Fruit fly (Drosophila melanogaster): ENCODE results near the gene PolE1.

Gene PolE1

DNA sequence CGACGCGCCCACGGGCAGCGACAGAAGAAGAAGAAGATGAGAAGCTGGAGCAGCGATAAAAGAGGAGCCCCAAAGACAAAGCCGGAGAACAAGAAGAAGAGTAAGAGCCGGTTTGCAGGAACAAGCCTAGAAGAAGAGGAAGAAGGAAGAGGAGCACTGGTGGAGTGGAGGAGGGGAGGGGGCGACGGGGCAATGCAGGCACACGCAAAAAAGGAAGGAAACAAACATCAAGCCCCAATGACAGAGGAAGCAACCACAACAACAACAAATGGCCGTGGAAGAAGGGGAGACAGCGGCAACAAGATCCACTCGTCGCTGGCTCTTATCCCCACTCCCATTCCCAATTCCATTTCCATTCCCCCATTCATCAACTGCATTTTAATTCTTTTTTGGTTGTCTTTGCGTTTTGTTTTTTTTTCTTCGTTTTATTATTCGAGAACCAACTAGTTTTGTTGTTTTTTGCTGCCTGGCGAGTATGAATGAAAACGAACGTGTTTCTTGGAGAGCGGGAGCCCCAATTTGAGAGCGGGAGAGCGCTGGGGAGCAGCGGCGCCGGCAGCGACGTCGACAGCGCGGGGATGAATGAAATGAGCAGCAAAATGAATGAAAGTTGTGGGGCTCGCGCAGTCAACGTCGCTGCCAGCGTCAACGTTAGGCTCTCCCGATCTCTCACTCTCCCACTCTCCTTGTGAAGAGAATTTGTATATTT lies 13.7 kb upstream of the PolE1 start (continued):
- TF ChIP-seq CG11902 (GFP tag; optimal IDR thresholded peaks at IDR 0.05) (no peak), Ets96B (tag; optimal IDR thresholded peaks at IDR 0.05) (peak; percentile 76), CG11762 (GFP tag; optimal IDR thresholded peaks at IDR 0.05; ENCODE audit: insufficient read depth) (peak; percentile 87), OdsH (GFP tag; optimal IDR thresholded peaks at IDR 0.05) (peak; percentile 65), Sox102F (GFP tag; optimal IDR thresholded peaks at IDR 0.05) (peak; percentile 43), Met (GFP tag; optimal IDR thresholded peaks at IDR 0.05) (peak; percentile 4), net (GFP tag; optimal IDR thresholded peaks at IDR 0.05) (peak; percentile 94), Eip78C (GFP tag) (peak; percentile 88), CG16779 (tag; optimal IDR thresholded peaks at IDR 0.05) (peak; percentile 98), Gug (GFP tag; IDR thresholded peaks at IDR 0.05) (peak; percentile 78), CG6792 (GFP tag; optimal IDR thresholded peaks at IDR 0.05) (peak; percentile 46), Smox (GFP tag; optimal IDR thresholded peaks at IDR 0.05) (no peak), Ets21C (GFP tag; optimal IDR thresholded peaks at IDR 0.05) (no peak), CG8319 (GFP tag; optimal IDR thresholded peaks at IDR 0.05) (peak; percentile 26), topi (GFP tag; optimal IDR thresholded peaks at IDR 0.05) (peak; percentile 22), Eip75B (GFP tag; optimal IDR thresholded peaks at IDR 0.05) (peak; percentile 79), CG34406 (GFP tag; optimal IDR thresholded peaks at IDR 0.05) (peak; percentile 61), CG10669 (GFP tag; optimal IDR thresholded peaks at IDR 0.05) (peak; percentile 94), Sox14 (GFP tag; optimal IDR thresholded peaks at IDR 0.05) (peak; percentile 61), eg (GFP tag; IDR thresholded peaks at IDR 0.05) (peak; percentile 98), CG9139 (GFP tag; optimal IDR thresholded peaks at IDR 0.05) (peak; percentile 99), CG7368 (GFP tag; optimal IDR thresholded peaks at IDR 0.05) (peak; percentile 79), fkh (GFP tag; optimal IDR thresholded peaks at IDR 0.05) (no peak), CG3919 (GFP tag; optimal IDR thresholded peaks at IDR 0.05) (peak; percentile 72), fd59A (GFP tag; optimal IDR thresholded peaks at IDR 0.05) (peak; percentile 77), acj6 (GFP tag; optimal IDR thresholded peaks at IDR 0.05) (peak; percentile 29), CG6276 (GFP tag; optimal IDR thresholded peaks at IDR 0.05) (peak; percentile 96), fd85E (GFP tag; optimal IDR thresholded peaks at IDR 0.05) (peak; percentile 64)

DNA sequence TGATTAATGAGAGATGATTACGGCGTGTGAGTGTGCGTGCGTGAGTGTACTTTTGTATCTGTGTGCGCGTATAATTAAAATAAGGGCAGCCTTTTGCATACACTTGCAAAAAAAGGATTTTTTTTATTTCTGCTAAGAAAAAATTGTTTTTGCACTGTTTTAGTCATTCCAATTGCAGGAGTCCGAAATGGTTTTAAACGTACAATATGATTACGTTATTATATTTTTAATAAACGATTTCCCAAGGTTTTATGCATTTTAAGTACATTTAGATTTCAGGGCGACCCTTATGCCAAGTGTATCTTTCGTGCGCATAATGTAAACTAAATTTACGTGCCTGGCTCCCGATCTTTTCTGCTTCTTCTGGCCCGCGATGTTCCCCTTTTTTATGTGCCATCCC lies 13.1 kb upstream of the PolE1 start:
- TF ChIP-seq CG11294 (GFP tag; IDR thresholded peaks at IDR 0.05) (0 out of 2 replicates have a peak, but pooled peaks have one; percentile 34), CG10669 (GFP tag; optimal IDR thresholded peaks at IDR 0.05) (peak; percentile 73), Ets96B (tag; optimal IDR thresholded peaks at IDR 0.05) (peak; percentile 79), CG3919 (GFP tag; optimal IDR thresholded peaks at IDR 0.05) (peak; percentile 78), fd85E (GFP tag; optimal IDR thresholded peaks at IDR 0.05) (no peak), CG11762 (GFP tag; optimal IDR thresholded peaks at IDR 0.05; ENCODE audit: insufficient read depth) (peak; percentile 53), Hr38 (GFP tag; optimal IDR thresholded peaks at IDR 0.05) (no peak), pdm3 (GFP tag; optimal IDR thresholded peaks at IDR 0.05) (peak; percentile 63), CG3032 (tag; optimal IDR thresholded peaks at IDR 0.05) (peak; percentile 76), CG8119 (GFP tag; IDR thresholded peaks at IDR 0.05) (peak; percentile 52; the same call in 1 of the 3 replicates), Eip78C (GFP tag) (peak; percentile 95), acj6 (GFP tag; optimal IDR thresholded peaks at IDR 0.05) (peak; percentile 75), CG9139 (GFP tag; optimal IDR thresholded peaks at IDR 0.05) (no peak), CG7368 (GFP tag; optimal IDR thresholded peaks at IDR 0.05) (peak; percentile 54), CG4318 (GFP tag; optimal IDR thresholded peaks at IDR 0.05) (peak; percentile 16), ss (GFP tag; optimal IDR thresholded peaks at IDR 0.05) (peak; percentile 12 to 47), Met (GFP tag; optimal IDR thresholded peaks at IDR 0.05) (peak; percentile 70), achi (GFP tag; optimal IDR thresholded peaks at IDR 0.05) (peak; percentile 68), CG16779 (tag; optimal IDR thresholded peaks at IDR 0.05) (no peak), fkh (GFP tag; optimal IDR thresholded peaks at IDR 0.05) (no peak), net (GFP tag; optimal IDR thresholded peaks at IDR 0.05) (peak; percentile 35), Blimp-1 (GFP tag; optimal IDR thresholded peaks at IDR 0.05) (no peak), topi (GFP tag; optimal IDR thresholded peaks at IDR 0.05) (peak; percentile 72), Hr4 (GFP tag; optimal IDR thresholded peaks at IDR 0.05) (peak; percentile 77), Eip93F (GFP tag; optimal IDR thresholded peaks at IDR 0.05) (no peak), CG6808 (GFP tag; optimal IDR thresholded peaks at IDR 0.05) (peak; percentile 12), Sox15 (GFP tag; optimal IDR thresholded peaks at IDR 0.05) (peak; percentile 65), lz (GFP tag; optimal IDR thresholded peaks at IDR 0.05) (peak; percentile 44), esn (GFP tag; optimal IDR thresholded peaks at IDR 0.05) (peak; percentile 67), Sox14 (GFP tag; optimal IDR thresholded peaks at IDR 0.05) (peak; percentile 63), cyc (GFP tag; optimal IDR thresholded peaks at IDR 0.05) (peak; percentile 65), CG31627 (GFP tag; optimal IDR thresholded peaks at IDR 0.05) (peak; percentile 67), fd59A (GFP tag; optimal IDR thresholded peaks at IDR 0.05) (peak; percentile 69), Smox (GFP tag; optimal IDR thresholded peaks at IDR 0.05) (peak; percentile 60), CG6854 (GFP tag; optimal IDR thresholded peaks at IDR 0.05) (no peak), CG15336 (GFP tag; IDR thresholded peaks at IDR 0.05) (peak; percentile 46)

Measured in whole organism, prepupa.